Worm (Caenorhabditis elegans): ENCODE measurements around the gene K02E11.3.

ce11 chrV:14256813-14257212, 10.2 kb upstream of the K02E11.3 start, which contains the start of gene sre-8:
- TF ChIP-seq sox-4 (tag; optimal IDR thresholded peaks at IDR 0.05) (no peak), dve-1 (tag; optimal IDR thresholded peaks at IDR 0.05) (no peak)

All from whole organism, late embryonic.